Worm (Caenorhabditis elegans) whole organism, dauer: ENCODE measurements around the gene grd-2.

Experiments used
- unc-62 ChIP-seq: sonication (generic microtip); optimal IDR thresholded peaks from 2 replicates; lab custom pipeline; 2017; ENCODE audit warnings: missing biosample characterization, missing genetic modification reagents, missing genetic modification characterization

grd-2 gene

DNA sequence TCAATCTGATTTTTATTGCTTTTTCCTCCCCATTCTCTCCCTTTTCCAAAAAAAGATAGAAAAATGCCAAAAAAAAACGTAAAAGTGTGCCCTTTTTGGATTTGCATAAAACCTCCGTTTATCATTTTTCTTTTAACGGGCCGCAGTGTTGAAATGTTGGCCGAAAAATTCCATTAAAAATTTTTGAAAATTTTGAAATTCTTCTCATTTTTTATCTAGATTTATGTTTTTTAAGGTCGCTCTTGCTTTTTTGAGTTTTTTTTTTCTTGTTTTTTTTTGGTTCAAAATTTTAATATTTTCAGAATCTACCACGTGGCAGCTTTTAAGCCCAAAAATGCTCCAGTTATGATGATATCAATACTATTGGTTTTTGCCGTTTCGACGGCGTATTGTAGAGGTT lies 44.8 kb downstream of the grd-2 start, which contains the start of gene mnr-1:
mnr-1 (plus strand) TSS at position 301 of the 400 bp plus-strand sequence.
- TF ChIP-seq unc-62, result no peak

ce11 chrV:20655174-20655573 lies 45.6 kb downstream of the grd-2 start:
- TF ChIP-seq unc-62, result no peak

ce11 chrV:20656626-20657025 lies 47.0 kb downstream of the grd-2 start:
- no peak for TF ChIP-seq unc-62

DNA sequence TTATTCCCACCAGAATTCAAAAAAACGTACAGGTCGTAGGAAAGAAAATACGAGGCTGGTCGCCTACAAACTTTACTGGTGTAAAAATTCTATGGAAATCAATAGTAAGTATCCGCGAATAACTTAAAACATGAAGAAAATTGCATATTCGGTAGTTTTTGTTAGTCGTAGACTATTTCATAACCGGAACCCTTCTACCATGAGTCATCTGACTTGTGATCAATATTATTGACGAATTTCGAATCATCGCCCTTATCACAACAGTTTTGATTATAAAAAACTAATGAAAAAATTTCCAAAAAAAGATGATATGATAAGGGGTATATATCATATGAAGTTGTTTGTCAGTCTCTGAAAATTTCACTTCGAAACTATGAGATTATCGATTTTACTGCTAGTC lies 50.4 kb downstream of the grd-2 start, which contains the start of gene W01F3.2:
W01F3.2 (plus strand) TSS at position 301 of the 400 bp plus-strand sequence.
- TF ChIP-seq unc-62, result no peak

DNA sequence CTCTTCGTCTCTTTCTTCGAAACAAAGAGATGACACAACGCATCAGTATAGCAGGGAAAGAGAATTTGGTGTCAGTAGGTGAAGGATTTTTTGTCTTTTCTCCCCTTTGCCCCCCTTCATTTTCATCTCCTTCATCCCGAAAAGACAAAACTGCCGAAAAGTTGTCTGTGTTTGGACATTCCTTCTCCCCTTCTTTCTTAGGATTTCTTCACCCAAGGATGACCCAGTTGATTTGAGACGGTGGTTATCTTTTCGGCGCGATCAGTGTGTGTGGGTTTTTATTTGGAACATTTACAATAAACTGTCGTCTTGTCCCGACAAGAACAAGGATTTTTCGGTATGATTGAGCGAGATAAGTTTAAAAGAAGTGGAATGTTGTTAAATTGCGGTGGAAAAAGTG lies 52.9 kb downstream of the grd-2 start:
- TF ChIP-seq unc-62, result no peak
